Worm (Caenorhabditis elegans) whole organism, L4 larva: ENCODE results near the gene cnt-1.

ENCODE experiments used
- ZK337.2 ChIP-seq: fragments of 200-800 bp; sonication (Bioruptor generic); IDR thresholded peaks from 2 replicates; pipeline ENCODE4 v1.3.6; 2022; ENCODE audit warnings: missing genetic modification reagents, missing genetic modification characterization, missing compliant biosample characterization
- ceh-28 ChIP-seq: fragments of 150-350 bp; optimal IDR thresholded peaks from 2 replicates; lab custom pipeline; 2014; ENCODE audit warnings: missing biosample characterization, missing genetic modification reagents, missing genetic modification characterization
- ceh-82 ChIP-seq: sonication (generic microtip); optimal IDR thresholded peaks from 2 replicates; lab custom pipeline; 2017; ENCODE audit warnings: missing biosample characterization, missing genetic modification characterization
- ctbp-1 ChIP-seq: fragments of 200-800 bp; sonication (Bioruptor generic); IDR thresholded peaks from 2 replicates; pipeline ENCODE4 v1.3.6; 2022; ENCODE audit warnings: missing genetic modification reagents, missing genetic modification characterization, missing compliant biosample characterization
- daf-12 ChIP-seq: fragments of 150-350 bp; optimal IDR thresholded peaks from 2 replicates; lab custom pipeline; 2014; ENCODE audit warnings: missing biosample characterization, missing genetic modification reagents, missing genetic modification characterization
- dmd-8 ChIP-seq: fragments of 200-800 bp; sonication (Bioruptor generic); IDR thresholded peaks from 2 replicates; pipeline ENCODE4 v1.3.6; 2022; ENCODE audit warnings: missing genetic modification characterization, missing compliant biosample characterization
- egl-27 ChIP-seq: sonication (generic microtip); optimal IDR thresholded peaks from 3 replicates; lab custom pipeline; 2017; ENCODE audit warnings: missing biosample characterization, missing genetic modification reagents, missing genetic modification characterization
- nhr-6 ChIP-seq: fragments of 150-350 bp; optimal IDR thresholded peaks from 2 replicates; lab custom pipeline; 2014; ENCODE audit warnings: missing biosample characterization, missing genetic modification characterization
- pqm-1 ChIP-seq: sonication (generic microtip); optimal IDR thresholded peaks from 2 replicates; lab custom pipeline; 2017; ENCODE audit warnings: missing biosample characterization, missing genetic modification characterization
- skn-1 ChIP-seq: fragments of 150-350 bp; optimal IDR thresholded peaks from 2 replicates; lab custom pipeline; 2014; ENCODE audit warnings: missing biosample characterization, missing genetic modification characterization
- ztf-11 ChIP-seq: fragments of 150-350 bp; optimal IDR thresholded peaks from 2 replicates; lab custom pipeline; 2014; ENCODE audit warnings: missing biosample characterization, missing genetic modification characterization

ce11 chrII:12108843-12109242, 20.2 kb upstream of the cnt-1 start:
- no peak for TF ChIP-seq daf-12 (tag; lab: Kevin White, UChicago)
- TF ChIP-seq ceh-28 (tag; lab: Kevin White, UChicago), result no peak
- TF ChIP-seq pqm-1, result no peak
- no peak for TF ChIP-seq ctbp-1
- no peak for TF ChIP-seq dmd-8 (GFP tag; lab: Robert Waterston, UW)
- TF ChIP-seq skn-1, result no peak
- TF ChIP-seq ztf-11 (tag; lab: Kevin White, UChicago), result no peak
- TF ChIP-seq ZK337.2 (GFP tag; lab: Robert Waterston, UW), result no peak
- TF ChIP-seq nhr-6 (tag; lab: Kevin White, UChicago), result no peak
- no peak for TF ChIP-seq ceh-82 (tag; lab: Kevin White, UChicago)
- TF ChIP-seq egl-27 (tag; lab: Kevin White, UChicago), result no peak
